Worm (Caenorhabditis elegans) whole organism, L3 larva: Measurements from ENCODE around the gene C44B12.3.

Experiments
- R02D3.7 ChIP-seq: fragments of 150-350 bp; optimal IDR thresholded peaks from 2 replicates; lab custom pipeline; 2014; ENCODE audit warnings: missing biosample characterization, missing genetic modification characterization
- aly-2 ChIP-seq: fragments of 150-350 bp; optimal IDR thresholded peaks from 2 replicates; lab custom pipeline; 2014; ENCODE audit warnings: missing biosample characterization, missing genetic modification characterization
- ama-1 ChIP-seq: fragments of 150-350 bp; optimal IDR thresholded peaks from 2 replicates; lab custom pipeline; 2018
- ceh-16 ChIP-seq: sonication (generic microtip); optimal IDR thresholded peaks from 2 replicates; lab custom pipeline; 2017; ENCODE audit warnings: missing biosample characterization, missing genetic modification characterization
- elt-3 ChIP-seq, 3 experiments: fragments of 150-350 bp in 1 of 3; sonication (generic microtip) in 2 of 3; optimal IDR thresholded peaks; 2 replicates in 2 of 3; 4 replicates in 1 of 3; lab custom pipeline; 2014 to 2017; ENCODE audit warnings: missing biosample characterization in 3 of 3, missing genetic modification characterization in 3 of 3
- jun-1 ChIP-seq: fragments of 150-350 bp; optimal IDR thresholded peaks from 2 replicates; lab custom pipeline; 2014; ENCODE audit warnings: missing biosample characterization, missing genetic modification reagents, missing genetic modification characterization
- lin-15B ChIP-seq: fragments of 150-350 bp; optimal IDR thresholded peaks from 2 replicates; lab custom pipeline; 2014; ENCODE audit warnings: missing biosample characterization, missing genetic modification characterization
- nhr-12 ChIP-seq: fragments of 150-350 bp; optimal IDR thresholded peaks from 2 replicates; lab custom pipeline; 2014; ENCODE audit warnings: missing biosample characterization, missing genetic modification characterization
- nhr-28 ChIP-seq: fragments of 150-350 bp; optimal IDR thresholded peaks from 2 replicates; lab custom pipeline; 2014; ENCODE audit warnings: missing biosample characterization, missing genetic modification characterization
- nhr-77 ChIP-seq: fragments of 150-350 bp; optimal IDR thresholded peaks from 2 replicates; lab custom pipeline; 2014; ENCODE audit warnings: missing biosample characterization, missing genetic modification characterization
- pqm-1 ChIP-seq: fragments of 150-350 bp; optimal IDR thresholded peaks from 2 replicates; lab custom pipeline; 2017; ENCODE audit warnings: missing biosample characterization, missing genetic modification characterization, inconsistent platforms
- unc-62 ChIP-seq: fragments of 150-350 bp; sonication (generic microtip); optimal IDR thresholded peaks from 4 replicates; lab custom pipeline; 2014; ENCODE audit warnings: missing biosample characterization, missing genetic modification reagents, missing genetic modification characterization

- no peak for TF ChIP-seq nhr-77 (tag; lab: Kevin White, UChicago)
- TF ChIP-seq pqm-1 (tag; lab: Kevin White, UChicago): no peak
- peak; percentile 12 for TF ChIP-seq ama-1 (lab: Kevin White, UChicago)
- no peak for TF ChIP-seq nhr-28 (tag; lab: Kevin White, UChicago)
- TF ChIP-seq jun-1 (tag; lab: Kevin White, UChicago): no peak
- TF ChIP-seq elt-3 (tag; optimal IDR thresholded peaks at IDR 0.05; lab: Kevin White, UChicago): no peak
- no peak for TF ChIP-seq aly-2 (tag; lab: Kevin White, UChicago)
- no peak for TF ChIP-seq nhr-12
- TF ChIP-seq ceh-16 (tag; lab: Kevin White, UChicago): no peak
- no peak for TF ChIP-seq R02D3.7 (tag; lab: Kevin White, UChicago)
- TF ChIP-seq unc-62 (GFP tag; lab: Kevin White, UChicago): no peak
- no peak for TF ChIP-seq lin-15B (tag; lab: Kevin White, UChicago)
These were observed 40.2 kb upstream of the C44B12.3 start for ce11 chrIV:1064289-1064848.
